Worm (Caenorhabditis elegans): ENCODE data around the gene F46C8.1.

F46C8.1 gene

DNA sequence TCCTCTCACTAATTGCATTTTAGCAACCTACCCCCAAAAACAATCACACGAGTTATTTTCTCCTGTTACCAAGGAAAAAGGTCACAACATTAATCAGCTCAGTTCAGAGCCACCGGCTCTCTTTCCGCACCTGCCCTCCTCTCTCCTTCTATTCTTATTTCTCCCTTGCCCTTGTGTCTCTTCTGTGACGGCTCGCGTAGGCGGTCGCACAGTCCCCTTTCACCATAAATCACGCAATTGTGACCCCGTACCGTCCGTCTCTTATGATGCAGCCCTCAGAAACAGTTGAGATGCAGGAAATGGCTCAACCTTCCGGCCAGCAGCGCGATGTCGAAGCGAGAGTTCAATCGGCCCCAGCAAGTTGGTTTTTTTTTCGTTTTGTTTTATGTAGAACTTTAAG lies 14.4 kb downstream of the F46C8.1 start, which contains the start of gene sto-1:
Gene sto-1 (plus strand): TSS at position 200 of the 400 bp plus-strand sequence.
- no peak for TF ChIP-seq snpc-1.2 (GFP tag; IDR thresholded peaks at IDR 0.05)
- no peak for TF ChIP-seq nhr-6 (tag; optimal IDR thresholded peaks at IDR 0.05)
- no peak for TF ChIP-seq daf-16 (GFP tag; optimal IDR thresholded peaks at IDR 0.05)
- no peak for TF ChIP-seq daf-16 (tag; optimal IDR thresholded peaks at IDR 0.05)
- TF ChIP-seq Y48G9A.11 (GFP tag; IDR thresholded peaks at IDR 0.05): no peak
- TF ChIP-seq Y5F2A.4 (GFP tag; optimal IDR thresholded peaks at IDR 0.05): no peak
- no peak for TF ChIP-seq nhr-11 (tag; optimal IDR thresholded peaks at IDR 0.05)
- no peak for TF ChIP-seq fos-1 (tag; optimal IDR thresholded peaks at IDR 0.05)
- no peak for TF ChIP-seq arid-1 (GFP tag; conservative IDR thresholded peaks at IDR 0.05)
- TF ChIP-seq zfp-3 (GFP tag; conservative IDR thresholded peaks at IDR 0.05): no peak
- no peak for TF ChIP-seq spr-1 (tag; optimal IDR thresholded peaks at IDR 0.05)
- TF ChIP-seq zip-11 (GFP tag; IDR thresholded peaks at IDR 0.05): no peak
- no peak for TF ChIP-seq jun-1 (tag; optimal IDR thresholded peaks at IDR 0.05)
- no peak for TF ChIP-seq hif-1 (tag; optimal IDR thresholded peaks at IDR 0.05)
- no peak for TF ChIP-seq ces-1 (GFP tag; optimal IDR thresholded peaks at IDR 0.05)
- TF ChIP-seq T20F7.1 (GFP tag; optimal IDR thresholded peaks at IDR 0.05): no peak
- TF ChIP-seq aha-1 (tag): no peak
- TF ChIP-seq lim-7 (GFP tag; IDR thresholded peaks at IDR 0.05): no peak
- no peak for TF ChIP-seq mxl-3 (GFP tag; optimal IDR thresholded peaks at IDR 0.05)
- no peak for TF ChIP-seq tag-97 (GFP tag; IDR thresholded peaks at IDR 0.05)
- no peak for TF ChIP-seq pha-4 (GFP tag; IDR thresholded peaks at IDR 0.05)
- TF ChIP-seq pha-4 (tag; optimal IDR thresholded peaks at IDR 0.05): no peak

DNA sequence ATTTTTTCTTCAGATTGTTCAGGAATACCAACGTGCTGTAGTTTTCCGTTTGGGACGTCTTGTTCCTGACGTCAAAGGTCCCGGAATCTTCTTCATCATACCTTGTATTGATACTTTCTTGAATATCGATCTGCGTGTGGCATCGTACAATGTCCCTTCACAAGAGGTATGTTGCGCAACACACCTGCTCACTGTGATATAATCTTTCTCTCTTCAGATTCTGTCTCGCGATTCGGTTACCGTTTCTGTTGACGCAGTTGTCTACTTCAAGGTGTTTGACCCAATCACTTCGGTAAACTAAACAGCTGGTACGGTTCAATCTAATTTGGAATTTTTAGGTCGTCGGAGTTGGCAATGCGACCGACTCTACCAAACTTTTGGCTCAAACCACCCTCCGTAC lies 15.2 kb downstream of the F46C8.1 start:
- TF ChIP-seq zip-11 (GFP tag; IDR thresholded peaks at IDR 0.05) (no peak), unc-39 (tag; optimal IDR thresholded peaks at IDR 0.05) (no peak), nhr-76 (tag; optimal IDR thresholded peaks at IDR 0.05) (no peak), R02D3.7 (tag; optimal IDR thresholded peaks at IDR 0.05) (no peak), lin-15B (tag; optimal IDR thresholded peaks at IDR 0.05) (no peak), ama-1 (optimal IDR thresholded peaks at IDR 0.05) (no peak), jun-1 (tag; optimal IDR thresholded peaks at IDR 0.05) (no peak), nhr-10 (tag; optimal IDR thresholded peaks at IDR 0.05) (no peak), gei-8 (GFP tag; optimal IDR thresholded peaks at IDR 0.05) (no peak)

DNA sequence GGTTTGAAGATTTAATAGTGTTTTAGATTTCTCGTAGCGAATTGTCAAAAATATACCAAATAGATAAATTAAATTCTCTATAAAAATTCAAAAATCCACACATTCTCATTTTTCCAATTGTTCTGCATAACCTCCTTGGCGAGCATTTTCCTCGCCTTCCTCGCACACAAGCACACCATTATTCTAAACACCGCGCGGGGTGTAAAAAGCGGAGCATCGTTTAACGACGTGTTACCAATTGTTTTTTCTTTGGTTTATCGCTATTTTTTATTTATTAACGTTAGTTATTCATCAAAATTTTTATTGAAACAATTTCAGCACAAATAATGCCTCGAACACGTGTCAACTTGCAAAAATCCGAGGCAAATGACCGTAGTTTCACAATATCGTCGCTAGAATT lies 16.7 kb downstream of the F46C8.1 start, which contains the start of gene vps-52:
Gene vps-52 (plus strand): TSS at position 319 of the 400 bp plus-strand sequence.
- TF ChIP-seq T20F7.1 (GFP tag; optimal IDR thresholded peaks at IDR 0.05) (peak; percentile 92), zag-1 (tag; optimal IDR thresholded peaks at IDR 0.05) (no peak), lsy-2 (tag; optimal IDR thresholded peaks at IDR 0.05) (peak in 1 of 2 experiments; percentile 4), mes-2 (tag; optimal IDR thresholded peaks at IDR 0.05; ENCODE audit: poor library complexity, severe bottlenecking) (peak; percentile 33), dve-1 (tag; optimal IDR thresholded peaks at IDR 0.05; ENCODE audit: insufficient read depth) (peak; percentile 7), F37D6.2 (tag; optimal IDR thresholded peaks at IDR 0.05) (no peak)

DNA sequence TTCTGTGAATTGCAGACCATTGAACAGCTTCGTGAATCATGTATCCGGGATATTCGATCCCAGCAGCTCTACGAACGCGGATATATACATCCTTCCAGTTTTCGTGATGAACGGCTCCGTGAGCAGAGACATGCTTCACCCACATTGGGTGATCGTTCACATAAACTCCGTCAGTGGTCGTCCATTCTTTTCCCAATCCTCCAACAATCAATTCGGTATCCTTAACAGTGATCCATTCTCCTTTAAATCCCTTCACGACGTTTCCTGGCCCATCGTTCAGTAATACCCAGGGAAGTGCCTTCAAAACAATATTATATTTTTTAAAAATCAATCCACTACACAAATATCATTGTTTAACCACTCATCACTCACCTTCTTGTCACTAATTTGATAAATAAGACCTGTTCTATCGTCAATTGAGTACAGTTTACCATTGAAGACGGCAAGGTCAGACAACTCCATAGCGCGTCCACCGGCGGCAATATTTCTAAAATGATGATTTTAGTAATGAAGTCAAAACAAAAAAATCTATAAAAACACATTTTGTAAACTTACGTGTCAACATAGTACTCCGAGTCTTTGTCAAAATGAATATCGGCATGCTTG lies 20.5 kb downstream of the F46C8.1 start:
- TF ChIP-seq lir-3 (tag; optimal IDR thresholded peaks at IDR 0.05) (no peak), daf-12 (tag; optimal IDR thresholded peaks at IDR 0.05) (no peak), Y48G9A.11 (GFP tag; IDR thresholded peaks at IDR 0.05) (no peak), nhr-6 (tag; optimal IDR thresholded peaks at IDR 0.05) (no peak), fkh-10 (GFP tag; optimal IDR thresholded peaks at IDR 0.05) (no peak), dmd-8 (GFP tag; IDR thresholded peaks at IDR 0.05) (no peak), unc-62 (GFP tag; optimal IDR thresholded peaks at IDR 0.05 in 1 of 2) (peak in 1 of 2 experiments; percentile 77), unc-62 (tag; optimal IDR thresholded peaks at IDR 0.05) (no peak), daf-8 (GFP tag; IDR thresholded peaks at IDR 0.05) (no peak), ceh-44 (GFP tag; IDR thresholded peaks at IDR 0.05) (no peak), zfp-3 (GFP tag; conservative IDR thresholded peaks at IDR 0.05) (no peak), hlh-11 (tag; optimal IDR thresholded peaks at IDR 0.05) (peak; percentile 8), duxl-1 (tag; optimal IDR thresholded peaks at IDR 0.05; ENCODE audit: poor library complexity) (no peak), F44E2.7 (GFP tag; IDR thresholded peaks at IDR 0.05) (no peak), cey-2 (tag; optimal IDR thresholded peaks at IDR 0.05; ENCODE audit: borderline replicate concordance, insufficient read depth) (no peak), R02D3.7 (tag; optimal IDR thresholded peaks at IDR 0.05) (no peak), hmg-1.1 (GFP tag; IDR thresholded peaks at IDR 0.05) (no peak), F26F4.8 (GFP tag; conservative IDR thresholded peaks at IDR 0.05) (no peak), ces-1 (GFP tag; optimal IDR thresholded peaks at IDR 0.05) (no peak)
